Worm (Caenorhabditis elegans) whole organism, L2 larva: ENCODE measurements around the gene Y81G3A.4.

Experiments
- C34F6.9 ChIP-seq: fragments of 150-350 bp; optimal IDR thresholded peaks from 2 replicates; lab custom pipeline; 2014; ENCODE audit warnings: missing biosample characterization, missing genetic modification characterization
- F13H6.1 ChIP-seq: sonication (generic microtip); optimal IDR thresholded peaks from 2 replicates; lab custom pipeline; 2016; ENCODE audit warnings: missing genetic modification characterization, missing compliant biosample characterization
- Y55F3AM.14 ChIP-seq: fragments of 200-800 bp; sonication (Bioruptor generic); optimal IDR thresholded peaks from 2 replicates; lab custom pipeline; 2018; ENCODE audit warnings: mild to moderate bottlenecking, missing genetic modification characterization, missing compliant biosample characterization
- ZK546.5 ChIP-seq: sonication (generic microtip); optimal IDR thresholded peaks from 2 replicates; lab custom pipeline; 2017; ENCODE audit warnings: missing biosample characterization, missing genetic modification characterization
- alr-1 ChIP-seq: fragments of 150-350 bp; optimal IDR thresholded peaks from 2 replicates; lab custom pipeline; 2014; ENCODE audit warnings: missing biosample characterization, missing genetic modification characterization
- ama-1 ChIP-seq: fragments of 150-350 bp; optimal IDR thresholded peaks from 2 replicates; lab custom pipeline; 2018; ENCODE audit warnings: inconsistent platforms
- blmp-1 ChIP-seq: sonication (generic microtip); optimal IDR thresholded peaks from 2 replicates; lab custom pipeline; 2017; ENCODE audit warnings: missing genetic modification characterization, mild to moderate bottlenecking, missing compliant biosample characterization, antibody characterized with exemption, moderate library complexity; ENCODE audit not compliant: insufficient read depth
- crh-2 ChIP-seq: sonication (generic microtip); optimal IDR thresholded peaks from 2 replicates; lab custom pipeline; 2017; ENCODE audit warnings: missing biosample characterization, missing genetic modification characterization
- dmd-4 ChIP-seq: sonication (generic microtip); optimal IDR thresholded peaks from 2 replicates; lab custom pipeline; 2017; ENCODE audit warnings: missing biosample characterization, missing genetic modification characterization
- egl-27 ChIP-seq: sonication (generic microtip); optimal IDR thresholded peaks from 3 replicates; lab custom pipeline; 2017; ENCODE audit warnings: missing biosample characterization, missing genetic modification reagents, missing genetic modification characterization
- fos-1 ChIP-seq: fragments of 150-350 bp; optimal IDR thresholded peaks from 2 replicates; lab custom pipeline; 2014; ENCODE audit warnings: missing biosample characterization, missing genetic modification characterization
- gmeb-1 ChIP-seq: fragments of 150-350 bp; optimal IDR thresholded peaks from 2 replicates; lab custom pipeline; 2014; ENCODE audit warnings: missing biosample characterization, missing genetic modification characterization
- lin-13 ChIP-seq: fragments of 150-350 bp; optimal IDR thresholded peaks from 2 replicates; lab custom pipeline; 2014; ENCODE audit warnings: missing biosample characterization, missing genetic modification reagents, missing genetic modification characterization
- lsy-2 ChIP-seq, 2 experiments: fragments of 150-350 bp in 1 of 2; sonication (generic microtip) in 1 of 2; optimal IDR thresholded peaks; 2 replicates each; lab custom pipeline; 2014 to 2017; ENCODE audit warnings: missing biosample characterization in 2 of 2, missing genetic modification characterization in 2 of 2
- mab-5 ChIP-seq: fragments of 150-350 bp; optimal IDR thresholded peaks from 2 replicates; lab custom pipeline; 2014; ENCODE audit warnings: missing biosample characterization, missing genetic modification characterization
- mbf-1 ChIP-seq: sonication (generic microtip); optimal IDR thresholded peaks from 2 replicates; lab custom pipeline; 2017; ENCODE audit warnings: missing biosample characterization, missing genetic modification characterization
- nhr-10 ChIP-seq: sonication (generic microtip); optimal IDR thresholded peaks from 2 replicates; lab custom pipeline; 2017; ENCODE audit warnings: missing biosample characterization, missing genetic modification characterization
- nhr-129 ChIP-seq: fragments of 150-350 bp; optimal IDR thresholded peaks from 2 replicates; lab custom pipeline; 2014; ENCODE audit warnings: missing biosample characterization, missing genetic modification characterization
- nhr-237 ChIP-seq: fragments of 150-350 bp; optimal IDR thresholded peaks from 2 replicates; lab custom pipeline; 2014; ENCODE audit warnings: missing biosample characterization, missing genetic modification characterization
- nhr-6 ChIP-seq: fragments of 150-350 bp; optimal IDR thresholded peaks from 2 replicates; lab custom pipeline; 2014; ENCODE audit warnings: missing biosample characterization, missing genetic modification characterization
- nhr-77 ChIP-seq: fragments of 150-350 bp; optimal IDR thresholded peaks from 2 replicates; lab custom pipeline; 2014; ENCODE audit warnings: missing biosample characterization, missing genetic modification characterization
- sem-4 ChIP-seq: fragments of 150-350 bp; optimal IDR thresholded peaks from 2 replicates; lab custom pipeline; 2014; ENCODE audit warnings: missing biosample characterization, missing genetic modification reagents, missing genetic modification characterization
- skn-1 ChIP-seq: sonication (generic microtip); optimal IDR thresholded peaks from 2 replicates; lab custom pipeline; 2017; ENCODE audit warnings: missing biosample characterization, missing genetic modification characterization
- sma-3 ChIP-seq: sonication (generic microtip); optimal IDR thresholded peaks from 2 replicates; lab custom pipeline; 2016; ENCODE audit warnings: missing genetic modification reagents, missing genetic modification characterization, missing compliant biosample characterization
- sma-9 ChIP-seq, 2 experiments: fragments of 150-350 bp in 1 of 2; sonication (generic microtip) in 1 of 2; optimal IDR thresholded peaks; 2 replicates each; lab custom pipeline; 2014 to 2016; ENCODE audit warnings: missing genetic modification characterization in 2 of 2, mild to moderate bottlenecking in 1 of 2, missing biosample characterization in 1 of 2, missing compliant biosample characterization in 1 of 2, missing genetic modification reagents in 1 of 2, moderate library complexity in 1 of 2
- snpc-4 ChIP-seq: fragments of 150-350 bp; optimal IDR thresholded peaks from 2 replicates; lab custom pipeline; 2014; ENCODE audit warnings: missing biosample characterization, missing genetic modification characterization
- unc-55 ChIP-seq: fragments of 150-350 bp; sonication (generic microtip); optimal IDR thresholded peaks from 3 replicates; lab custom pipeline; 2014; ENCODE audit warnings: missing biosample characterization, missing genetic modification reagents, missing genetic modification characterization
- unc-62 ChIP-seq: fragments of 150-350 bp; optimal IDR thresholded peaks from 2 replicates; lab custom pipeline; 2014; ENCODE audit warnings: missing biosample characterization, missing genetic modification reagents, missing genetic modification characterization
- ztf-1 ChIP-seq: fragments of 200-800 bp; sonication (Bioruptor generic); conservative IDR thresholded peaks from 2 replicates; pipeline ENCODE4 v1.3.6; 2022; ENCODE audit warnings: missing genetic modification characterization, missing compliant biosample characterization
- ztf-11 ChIP-seq: sonication (generic microtip); optimal IDR thresholded peaks from 2 replicates; lab custom pipeline; 2017; ENCODE audit warnings: missing biosample characterization, missing genetic modification characterization
- ztf-4 ChIP-seq: fragments of 150-350 bp; optimal IDR thresholded peaks from 2 replicates; lab custom pipeline; 2014; ENCODE audit warnings: missing biosample characterization, missing genetic modification characterization

Gene Y81G3A.4

ce11 chrII:13066777-13067290, 24.4 kb upstream of the Y81G3A.4 start:
- TF ChIP-seq lsy-2 (tag; optimal IDR thresholded peaks at IDR 0.05; lab: Kevin White, UChicago) (peak in 1 of 2 experiments; percentile 12), F13H6.1 (tag; lab: Kevin White, UChicago) (peak; percentile 37), sma-9 (GFP tag; optimal IDR thresholded peaks at IDR 0.05; lab: Kevin White, UChicago) (peak; percentile 3), sma-9 (tag; optimal IDR thresholded peaks at IDR 0.05; lab: Kevin White, UChicago) (no peak), dmd-4 (tag; lab: Kevin White, UChicago) (no peak), nhr-129 (peak; percentile 28), unc-55 (GFP tag; lab: Kevin White, UChicago) (peak; percentile 6), C34F6.9 (tag; lab: Kevin White, UChicago) (no peak)

ce11 chrII:13073102-13073501, 18.1 kb upstream of the Y81G3A.4 start, which contains the start of gene F42G4.5:
Gene F42G4.5 (plus strand): TSS chrII:13073480.
- TF ChIP-seq sma-9 (GFP tag; optimal IDR thresholded peaks at IDR 0.05; lab: Kevin White, UChicago): peak; percentile 1
- no peak for TF ChIP-seq sma-9 (tag; optimal IDR thresholded peaks at IDR 0.05; lab: Kevin White, UChicago)
- TF ChIP-seq ztf-11 (tag; lab: Kevin White, UChicago): no peak
- peak; percentile 79 for TF ChIP-seq fos-1 (tag; lab: Kevin White, UChicago)
- TF ChIP-seq nhr-77 (tag; lab: Kevin White, UChicago): no peak
- TF ChIP-seq F13H6.1 (tag; lab: Kevin White, UChicago): no peak
- TF ChIP-seq blmp-1 (tag; lab: Kevin White, UChicago): no peak
- TF ChIP-seq nhr-10 (tag; lab: Kevin White, UChicago): no peak
- TF ChIP-seq Y55F3AM.14: no peak
- no peak for TF ChIP-seq ztf-1

ce11 chrII:13073742-13074141, 17.5 kb upstream of the Y81G3A.4 start:
- TF ChIP-seq nhr-237 (tag; lab: Kevin White, UChicago) (no peak), dmd-4 (tag; lab: Kevin White, UChicago) (no peak), blmp-1 (tag; lab: Kevin White, UChicago) (no peak), nhr-6 (tag; lab: Kevin White, UChicago) (no peak), mab-5 (tag; lab: Kevin White, UChicago) (no peak), gmeb-1 (no peak), fos-1 (tag; lab: Kevin White, UChicago) (no peak), unc-62 (no peak), ZK546.5 (tag; lab: Kevin White, UChicago) (no peak), lin-13 (GFP tag; lab: Kevin White, UChicago) (no peak), sem-4 (tag; lab: Kevin White, UChicago) (no peak), snpc-4 (tag; lab: Kevin White, UChicago) (no peak), alr-1 (tag; lab: Kevin White, UChicago) (no peak), nhr-129 (no peak)

ce11 chrII:13076301-13076916, 14.8 kb upstream of the Y81G3A.4 start:
- TF ChIP-seq sma-3 (GFP tag; lab: Kevin White, UChicago) (no peak), sma-9 (GFP tag; optimal IDR thresholded peaks at IDR 0.05; lab: Kevin White, UChicago) (peak; percentile 26), sma-9 (tag; optimal IDR thresholded peaks at IDR 0.05; lab: Kevin White, UChicago) (no peak), egl-27 (tag; lab: Kevin White, UChicago) (no peak), alr-1 (tag; lab: Kevin White, UChicago) (no peak), Y55F3AM.14 (no peak), dmd-4 (tag; lab: Kevin White, UChicago) (no peak), nhr-10 (tag; lab: Kevin White, UChicago) (no peak), ama-1 (lab: Kevin White, UChicago) (no peak), ztf-4 (tag; lab: Kevin White, UChicago) (no peak), C34F6.9 (tag; lab: Kevin White, UChicago) (no peak), unc-55 (GFP tag; lab: Kevin White, UChicago) (no peak), mbf-1 (tag; lab: Kevin White, UChicago) (no peak), skn-1 (tag; lab: Kevin White, UChicago) (no peak), nhr-237 (tag; lab: Kevin White, UChicago) (no peak), snpc-4 (tag; lab: Kevin White, UChicago) (no peak), fos-1 (tag; lab: Kevin White, UChicago) (peak; percentile 48)

ce11 chrII:13077746-13078145, 13.5 kb upstream of the Y81G3A.4 start:
- TF ChIP-seq gmeb-1: peak; percentile 34
- peak; percentile 25 for TF ChIP-seq sma-3 (GFP tag; lab: Kevin White, UChicago)
- TF ChIP-seq lin-13 (GFP tag; lab: Kevin White, UChicago): no peak
- peak; percentile 57 for TF ChIP-seq F13H6.1 (tag; lab: Kevin White, UChicago)
- no peak for TF ChIP-seq sem-4 (tag; lab: Kevin White, UChicago)
- peak; percentile 70 for TF ChIP-seq crh-2 (tag; lab: Kevin White, UChicago)
- TF ChIP-seq fos-1 (tag; lab: Kevin White, UChicago): peak; percentile 31
- peak; percentile 82 for TF ChIP-seq sma-9 (GFP tag; optimal IDR thresholded peaks at IDR 0.05; lab: Kevin White, UChicago)
- TF ChIP-seq sma-9 (tag; optimal IDR thresholded peaks at IDR 0.05; lab: Kevin White, UChicago): no peak
